Worm (Caenorhabditis elegans) whole organism, L3 larva: ENCODE measurements around the gene C25D7.5.

ENCODE experiments used
- nhr-25 ChIP-seq: sonication (generic microtip); optimal IDR thresholded peaks from 2 replicates; lab custom pipeline; 2017; ENCODE audit warnings: missing biosample characterization, missing genetic modification characterization
- ztf-4 ChIP-seq: fragments of 150-350 bp; optimal IDR thresholded peaks from 2 replicates; lab custom pipeline; 2014; ENCODE audit warnings: missing biosample characterization, missing genetic modification characterization

ce11 chrV:15083659-15084058 lies 31.2 kb downstream of the C25D7.5 start:
- TF ChIP-seq nhr-25 (tag; lab: Kevin White, UChicago) (no peak), ztf-4 (tag; lab: Kevin White, UChicago) (no peak)
